Worm (Caenorhabditis elegans): Measurements from ENCODE around the gene mpst-4.
A peak's percentile ranks its signal among the peaks of the same experiment; 100 is the strongest.

Gene mpst-4

ce11 chrII:4908160-4908559 lies 44.9 kb upstream of the mpst-4 start (continued):
- TF ChIP-seq efl-1 (optimal IDR thresholded peaks at IDR 0.05) (peak; percentile 11 to 20), efl-1 (GFP tag; optimal IDR thresholded peaks at IDR 0.05 in 1 of 2) (peak in 1 of 2 experiments; percentile 86), C16A3.4 (tag; optimal IDR thresholded peaks at IDR 0.05) (no peak), mdl-1 (tag; optimal IDR thresholded peaks at IDR 0.05) (no peak), egl-27 (tag; optimal IDR thresholded peaks at IDR 0.05) (no peak), nhr-71 (tag; optimal IDR thresholded peaks at IDR 0.05) (peak; percentile 45), irx-1 (tag; optimal IDR thresholded peaks at IDR 0.05) (no peak), sup-37 (GFP tag; optimal IDR thresholded peaks at IDR 0.05) (no peak), pax-3 (tag; optimal IDR thresholded peaks at IDR 0.05) (no peak), alr-1 (tag; optimal IDR thresholded peaks at IDR 0.05; ENCODE audit: borderline replicate concordance) (no peak), lin-14 (GFP tag; optimal IDR thresholded peaks at IDR 0.05) (peak; percentile 77), hlh-4 (tag; optimal IDR thresholded peaks at IDR 0.05) (no peak), ets-5 (GFP tag; IDR thresholded peaks at IDR 0.05) (no peak), jun-1 (tag; optimal IDR thresholded peaks at IDR 0.05) (no peak), rnt-1 (tag; optimal IDR thresholded peaks at IDR 0.05) (peak; percentile 42), aly-2 (tag; optimal IDR thresholded peaks at IDR 0.05) (no peak), ceh-90 (tag; optimal IDR thresholded peaks at IDR 0.05) (no peak), ceh-82 (tag; optimal IDR thresholded peaks at IDR 0.05) (no peak), nhr-12 (tag; optimal IDR thresholded peaks at IDR 0.05) (no peak), pag-3 (tag; optimal IDR thresholded peaks at IDR 0.05; ENCODE audit: borderline replicate concordance, insufficient read depth) (no peak), ces-1 (GFP tag; optimal IDR thresholded peaks at IDR 0.05) (no peak), dpl-1 (GFP tag; optimal IDR thresholded peaks at IDR 0.05) (peak in 1 of 3 experiments; percentile 2), mab-9 (GFP tag; IDR thresholded peaks at IDR 0.05) (no peak), nhr-84 (tag; optimal IDR thresholded peaks at IDR 0.05) (no peak), lin-39 (tag; optimal IDR thresholded peaks at IDR 0.05) (no peak), swsn-7 (tag; optimal IDR thresholded peaks at IDR 0.05) (no peak), F16B12.6 (tag; optimal IDR thresholded peaks at IDR 0.05) (no peak), unc-30 (tag; optimal IDR thresholded peaks at IDR 0.05) (no peak), unc-86 (tag; optimal IDR thresholded peaks at IDR 0.05) (peak; percentile 13), sox-4 (tag; optimal IDR thresholded peaks at IDR 0.05) (no peak), lin-35 (GFP tag; optimal IDR thresholded peaks at IDR 0.05) (no peak), nhr-77 (tag; optimal IDR thresholded peaks at IDR 0.05) (no peak), dsc-1 (tag; optimal IDR thresholded peaks at IDR 0.05) (no peak), efl-3 (GFP tag; optimal IDR thresholded peaks at IDR 0.05) (no peak), snu-23 (GFP tag; optimal IDR thresholded peaks at IDR 0.05) (peak; percentile 14), zip-4 (GFP tag; optimal IDR thresholded peaks at IDR 0.05) (no peak), lsy-2 (tag; optimal IDR thresholded peaks at IDR 0.05) (peak in 1 of 2 experiments; percentile 5), unc-130 (tag; optimal IDR thresholded peaks at IDR 0.05) (peak; percentile 12), xbp-1 (tag; optimal IDR thresholded peaks at IDR 0.05) (no peak), sptf-1 (tag; optimal IDR thresholded peaks at IDR 0.05) (no peak)

ce11 chrII:4905883-4906282 lies 42.6 kb upstream of the mpst-4 start:
- TF ChIP-seq mdl-1 (tag; optimal IDR thresholded peaks at IDR 0.05) (no peak), lin-15B (tag; optimal IDR thresholded peaks at IDR 0.05) (no peak), ceh-63 (GFP tag; optimal IDR thresholded peaks at IDR 0.05) (no peak), fkh-4 (tag; optimal IDR thresholded peaks at IDR 0.05; ENCODE audit: borderline replicate concordance) (peak; percentile 77), unc-62 (GFP tag; optimal IDR thresholded peaks at IDR 0.05) (no peak), dsc-1 (tag; optimal IDR thresholded peaks at IDR 0.05) (peak; percentile 92), unc-130 (tag; optimal IDR thresholded peaks at IDR 0.05) (no peak), ceh-88 (GFP tag; IDR thresholded peaks at IDR 0.05) (no peak), tlp-1 (tag; optimal IDR thresholded peaks at IDR 0.05) (no peak), sup-37 (GFP tag; optimal IDR thresholded peaks at IDR 0.05) (no peak), nhr-90 (tag; optimal IDR thresholded peaks at IDR 0.05; ENCODE audit: poor library complexity) (no peak), C34B4.2 (tag; optimal IDR thresholded peaks at IDR 0.05) (no peak), lsy-2 (tag; optimal IDR thresholded peaks at IDR 0.05) (no peak)

Measured in whole organism, L1 larva.